Worm (Caenorhabditis elegans): Measurements from ENCODE around the gene F52E1.3.

F52E1.3 gene

DNA sequence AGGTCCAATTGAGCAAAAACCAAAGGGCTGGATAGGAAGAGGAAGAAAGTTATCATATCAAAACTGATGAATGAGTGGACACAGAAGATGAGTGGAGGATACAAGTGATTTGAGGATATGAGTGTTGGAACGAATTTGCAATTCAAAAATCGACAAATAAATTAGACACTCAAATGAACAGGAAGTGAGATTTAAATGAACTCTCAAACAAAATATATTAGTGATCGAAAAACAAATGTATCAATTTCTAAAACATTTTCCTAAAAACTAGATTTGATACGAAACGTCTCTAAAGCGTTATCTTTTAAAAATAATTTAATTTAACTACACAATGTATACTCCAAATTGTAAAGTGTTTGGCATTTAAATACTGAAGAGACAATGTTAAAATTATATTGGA is 19.2 kb upstream of the F52E1.3 start, which contains the start of gene F38E1.10:
TSS of gene F38E1.10 (minus strand) at position 101 of the 400 bp plus-strand sequence.
- TF ChIP-seq jun-1 (tag; optimal IDR thresholded peaks at IDR 0.05) (no peak), skn-1 (tag; optimal IDR thresholded peaks at IDR 0.05) (no peak), ceh-16 (tag; optimal IDR thresholded peaks at IDR 0.05) (no peak), elt-2 (tag; optimal IDR thresholded peaks at IDR 0.05) (no peak), nhr-67 (tag; optimal IDR thresholded peaks at IDR 0.05) (no peak), lin-15B (tag; optimal IDR thresholded peaks at IDR 0.05) (no peak), ztf-11 (tag; optimal IDR thresholded peaks at IDR 0.05) (no peak), nhr-23 (tag; optimal IDR thresholded peaks at IDR 0.05) (no peak), nhr-12 (tag; optimal IDR thresholded peaks at IDR 0.05) (no peak), ceh-82 (tag; optimal IDR thresholded peaks at IDR 0.05) (no peak), fos-1 (tag; optimal IDR thresholded peaks at IDR 0.05) (no peak), nhr-28 (tag; optimal IDR thresholded peaks at IDR 0.05) (no peak), nhr-237 (tag; optimal IDR thresholded peaks at IDR 0.05) (no peak)

DNA sequence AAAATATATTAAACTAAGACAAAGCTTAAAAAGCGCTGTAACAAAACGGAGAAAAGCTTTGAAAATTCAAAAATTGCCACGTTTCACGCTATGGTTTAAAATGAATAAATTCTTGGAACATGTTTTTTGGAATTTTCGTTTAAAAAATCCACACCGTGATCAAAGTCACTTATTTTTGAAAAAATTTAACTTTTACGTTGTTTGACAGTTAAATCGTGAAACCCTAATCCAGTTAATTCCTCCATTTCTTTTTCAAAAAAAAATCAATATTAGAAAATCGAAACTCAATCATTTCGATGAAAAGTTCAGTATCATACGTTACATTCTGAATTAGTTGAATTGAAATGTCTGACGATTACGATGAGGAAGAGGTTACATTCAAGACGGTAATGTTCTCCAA is 18.8 kb upstream of the F52E1.3 start, which contains the start of gene F38E1.3:
TSS of gene F38E1.3 (plus strand) at position 301 of the 400 bp plus-strand sequence.
- TF ChIP-seq hmg-11 (tag; optimal IDR thresholded peaks at IDR 0.05): no peak
- TF ChIP-seq ama-1 (optimal IDR thresholded peaks at IDR 0.05): no peak
- TF ChIP-seq zag-1 (tag; optimal IDR thresholded peaks at IDR 0.05): no peak
- no peak for TF ChIP-seq nhr-237 (tag; optimal IDR thresholded peaks at IDR 0.05)
- TF ChIP-seq nhr-43 (tag; optimal IDR thresholded peaks at IDR 0.05; ENCODE audit: poor library complexity, severe bottlenecking): no peak
- TF ChIP-seq ceh-82 (tag; optimal IDR thresholded peaks at IDR 0.05): no peak

DNA sequence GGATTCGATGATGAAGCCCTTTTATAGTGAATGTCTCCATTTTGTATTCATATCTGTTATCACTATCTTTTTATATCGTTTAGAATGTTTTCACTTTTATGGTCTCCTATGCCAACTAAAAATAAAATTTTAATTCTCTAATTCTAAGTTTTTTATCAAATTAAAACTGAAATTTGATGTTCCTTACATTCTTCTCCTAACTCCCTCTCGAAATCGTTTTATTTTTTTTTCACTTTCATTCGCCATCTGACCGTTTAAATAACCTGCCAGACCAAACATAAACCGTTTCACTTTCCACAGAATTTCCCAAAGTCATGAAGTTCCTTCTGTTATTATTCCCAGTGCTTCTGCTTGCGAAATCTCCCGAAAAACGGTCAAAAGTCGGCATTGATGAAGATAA is 15.4 kb upstream of the F52E1.3 start, which contains the start of gene F52E1.5:
TSS of gene F52E1.5 (plus strand) at position 301 of the 400 bp plus-strand sequence.
- TF ChIP-seq R02D3.7 (tag; optimal IDR thresholded peaks at IDR 0.05) (no peak), nhr-76 (tag; optimal IDR thresholded peaks at IDR 0.05) (no peak), elt-3 (tag; optimal IDR thresholded peaks at IDR 0.05) (no peak), snpc-4 (tag; optimal IDR thresholded peaks at IDR 0.05) (no peak), nhr-77 (tag; optimal IDR thresholded peaks at IDR 0.05) (no peak), nhr-28 (tag; optimal IDR thresholded peaks at IDR 0.05) (no peak), nhr-25 (tag; optimal IDR thresholded peaks at IDR 0.05) (no peak), tbx-2 (tag; optimal IDR thresholded peaks at IDR 0.05) (no peak), fos-1 (tag; optimal IDR thresholded peaks at IDR 0.05) (no peak), unc-62 (GFP tag; optimal IDR thresholded peaks at IDR 0.05) (no peak), pqm-1 (tag; optimal IDR thresholded peaks at IDR 0.05) (no peak), unc-39 (tag; optimal IDR thresholded peaks at IDR 0.05) (no peak), ZK546.5 (tag; optimal IDR thresholded peaks at IDR 0.05) (no peak), ztf-11 (tag; optimal IDR thresholded peaks at IDR 0.05) (no peak), zag-1 (tag; optimal IDR thresholded peaks at IDR 0.05) (no peak)

DNA sequence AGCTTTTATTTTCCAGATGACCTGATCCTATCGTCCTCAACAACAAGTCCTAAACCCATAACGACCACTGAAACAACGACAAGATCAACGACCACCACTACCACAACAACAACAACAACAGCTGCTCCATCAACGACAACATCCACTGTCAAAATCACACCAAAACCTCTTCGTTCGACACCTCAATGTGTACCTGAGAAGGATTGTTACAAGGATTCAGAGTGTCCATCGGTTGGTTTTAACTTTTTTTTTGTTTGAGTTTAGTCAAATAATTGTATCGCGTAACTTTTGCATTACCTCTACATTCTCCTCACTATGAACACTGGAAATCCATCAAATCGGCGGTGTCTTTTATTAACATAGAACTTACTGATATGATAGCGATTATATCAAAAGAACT is 14.5 kb upstream of the F52E1.3 start:
- TF ChIP-seq nhr-11 (tag; optimal IDR thresholded peaks at IDR 0.05) (no peak), unc-39 (tag; optimal IDR thresholded peaks at IDR 0.05) (no peak), sea-2 (GFP tag; optimal IDR thresholded peaks at IDR 0.05) (no peak), elt-1 (tag; optimal IDR thresholded peaks at IDR 0.05) (no peak), lin-39 (tag; optimal IDR thresholded peaks at IDR 0.05) (no peak), aly-2 (tag; optimal IDR thresholded peaks at IDR 0.05) (no peak), snpc-4 (tag; optimal IDR thresholded peaks at IDR 0.05) (no peak)

DNA sequence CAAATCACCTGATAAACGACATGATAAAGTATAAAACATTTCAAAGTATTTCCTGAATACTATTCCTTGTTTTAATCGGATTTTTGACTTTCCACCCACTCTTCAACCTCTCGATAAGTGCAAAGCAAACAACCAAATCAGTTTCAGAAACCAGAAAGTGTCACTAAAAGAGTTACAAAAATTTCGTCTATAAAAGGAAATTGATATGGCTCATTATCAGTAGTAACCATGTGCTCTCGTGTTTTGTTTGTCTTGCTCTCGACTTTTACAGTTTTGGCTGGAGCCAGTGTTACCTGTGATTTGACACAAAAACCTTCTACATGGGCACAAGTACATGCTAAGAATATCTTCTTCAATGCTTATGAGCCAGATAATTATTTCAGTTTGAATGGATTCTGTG is 10.9 kb upstream of the F52E1.3 start, which contains the start of gene F52E1.14:
TSS of gene F52E1.14 (plus strand) at position 207 of the 400 bp plus-strand sequence.
- TF ChIP-seq fos-1 (tag; optimal IDR thresholded peaks at IDR 0.05) (no peak), mdl-1 (tag; optimal IDR thresholded peaks at IDR 0.05) (no peak), mml-1 (tag; optimal IDR thresholded peaks at IDR 0.05) (no peak), eor-1 (tag; optimal IDR thresholded peaks at IDR 0.05) (no peak), egl-5 (tag; optimal IDR thresholded peaks at IDR 0.05) (no peak), elt-2 (tag; optimal IDR thresholded peaks at IDR 0.05) (peak; percentile 94), ztf-11 (tag; optimal IDR thresholded peaks at IDR 0.05) (no peak), ama-1 (optimal IDR thresholded peaks at IDR 0.05) (no peak), nhr-43 (tag; optimal IDR thresholded peaks at IDR 0.05; ENCODE audit: poor library complexity, severe bottlenecking) (no peak), nhr-76 (tag; optimal IDR thresholded peaks at IDR 0.05) (no peak), fkh-10 (GFP tag; optimal IDR thresholded peaks at IDR 0.05) (no peak), aly-2 (tag; optimal IDR thresholded peaks at IDR 0.05) (no peak), ceh-82 (tag; optimal IDR thresholded peaks at IDR 0.05) (no peak), hmg-11 (tag; optimal IDR thresholded peaks at IDR 0.05) (no peak), pqm-1 (tag; optimal IDR thresholded peaks at IDR 0.05) (peak; percentile 90), nhr-11 (tag; optimal IDR thresholded peaks at IDR 0.05) (no peak), lin-39 (tag; optimal IDR thresholded peaks at IDR 0.05) (no peak), nhr-77 (tag; optimal IDR thresholded peaks at IDR 0.05) (no peak), pha-4 (tag; optimal IDR thresholded peaks at IDR 0.05) (peak; percentile 30), fkh-2 (tag; optimal IDR thresholded peaks at IDR 0.05) (no peak), unc-62 (GFP tag; optimal IDR thresholded peaks at IDR 0.05) (no peak), ztf-4 (tag; optimal IDR thresholded peaks at IDR 0.05) (no peak)
